Worm (Caenorhabditis elegans): ENCODE measurements around the gene srv-4.

Gene srv-4

DNA sequence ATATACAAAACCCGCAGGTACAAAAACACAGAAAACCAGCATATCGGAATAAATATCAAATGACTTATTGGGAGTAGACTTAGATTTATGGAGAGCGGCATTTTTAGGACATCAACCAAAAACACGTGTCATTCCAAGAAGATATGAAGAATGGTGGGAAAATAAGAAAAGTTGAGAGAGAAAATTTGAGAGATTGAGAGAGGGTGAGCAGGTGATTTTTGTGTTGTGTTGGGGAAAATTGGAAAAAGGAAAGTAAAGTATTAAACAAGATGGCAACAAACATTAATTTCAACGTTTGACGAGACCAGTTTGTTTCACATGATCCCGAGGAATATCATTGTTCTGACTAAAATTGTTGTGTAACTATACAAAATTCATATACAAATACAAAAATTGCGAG is at the start of gene srv-4:
Gene srv-4, minus strand, starts transcription at position 101 of the 400 bp plus-strand sequence.
- TF ChIP-seq lin-13 (GFP tag; optimal IDR thresholded peaks at IDR 0.05) = no peak
- no peak for TF ChIP-seq F13H6.1 (tag; optimal IDR thresholded peaks at IDR 0.05)
- no peak for TF ChIP-seq gmeb-1 (tag; optimal IDR thresholded peaks at IDR 0.05)
- TF ChIP-seq nhr-6 (tag; optimal IDR thresholded peaks at IDR 0.05) = no peak
- TF ChIP-seq ztf-4 (tag; optimal IDR thresholded peaks at IDR 0.05) = no peak
- TF ChIP-seq mab-5 (tag; optimal IDR thresholded peaks at IDR 0.05) = no peak
- no peak for TF ChIP-seq ceh-16 (tag; optimal IDR thresholded peaks at IDR 0.05)
- no peak for TF ChIP-seq mbf-1 (tag; optimal IDR thresholded peaks at IDR 0.05)
- no peak for TF ChIP-seq mdl-1 (tag; optimal IDR thresholded peaks at IDR 0.05)
- no peak for TF ChIP-seq egl-27 (tag; optimal IDR thresholded peaks at IDR 0.05)
- TF ChIP-seq ZK546.5 (tag; optimal IDR thresholded peaks at IDR 0.05) = no peak
- TF ChIP-seq unc-55 (GFP tag; optimal IDR thresholded peaks at IDR 0.05) = no peak
- no peak for TF ChIP-seq lin-11 (tag; optimal IDR thresholded peaks at IDR 0.05)
- no peak for TF ChIP-seq crh-2 (tag; optimal IDR thresholded peaks at IDR 0.05)
- TF ChIP-seq lin-39 (tag; optimal IDR thresholded peaks at IDR 0.05) = no peak
- TF ChIP-seq skn-1 (tag; optimal IDR thresholded peaks at IDR 0.05) = no peak
- TF ChIP-seq nhr-23 (tag; optimal IDR thresholded peaks at IDR 0.05) = no peak

DNA sequence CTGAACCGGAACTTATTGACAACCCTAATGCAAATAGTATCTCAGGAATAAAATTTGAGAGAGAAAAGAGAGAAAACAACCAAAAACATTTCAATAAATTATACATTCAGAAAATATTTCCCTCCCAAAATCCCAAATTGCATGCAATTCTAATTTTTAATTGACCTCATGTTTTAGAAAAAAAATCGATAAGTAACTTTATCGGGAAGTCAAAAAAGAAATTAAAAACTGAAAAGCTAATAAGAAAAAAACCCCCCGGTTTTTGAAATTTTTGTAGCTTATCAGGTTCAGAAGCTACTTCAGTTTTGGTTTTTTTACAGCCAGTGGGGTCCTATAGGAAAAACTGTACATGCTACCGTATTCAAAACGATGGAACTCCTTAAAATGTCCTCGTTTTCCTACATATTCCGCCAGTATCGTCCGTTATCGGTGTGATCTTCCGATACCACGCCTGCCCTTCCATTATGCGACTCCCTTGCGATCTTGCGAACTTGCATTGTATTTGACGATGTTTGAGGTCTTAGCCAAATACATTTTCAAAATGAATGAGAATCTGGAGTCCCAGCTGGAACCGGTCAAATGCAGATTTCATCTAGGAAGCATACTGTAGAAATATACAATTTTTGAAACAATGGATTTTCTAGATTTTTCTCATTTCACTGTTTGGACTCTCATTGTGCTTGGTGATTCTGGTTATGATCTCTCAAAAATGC is 48.1 kb upstream of the srv-4 start, which contains the start of the genes W03B1.3 and oac-51:
Gene W03B1.3, minus strand, starts transcription at position 101 of the 713 bp plus-strand sequence.
Gene oac-51, plus strand, starts transcription at position 663 of the 713 bp plus-strand sequence.
- TF ChIP-seq aly-2 (tag; optimal IDR thresholded peaks at IDR 0.05) (no peak), blmp-1 (tag; optimal IDR thresholded peaks at IDR 0.05; ENCODE audit: insufficient read depth) (no peak), nhr-25 (tag; optimal IDR thresholded peaks at IDR 0.05) (no peak), crh-2 (tag; optimal IDR thresholded peaks at IDR 0.05) (no peak), lsy-2 (tag; optimal IDR thresholded peaks at IDR 0.05) (no peak), elt-1 (tag; optimal IDR thresholded peaks at IDR 0.05) (no peak), sma-3 (GFP tag; optimal IDR thresholded peaks at IDR 0.05) (no peak), nhr-21 (tag; optimal IDR thresholded peaks at IDR 0.05) (no peak), unc-62 (GFP tag; optimal IDR thresholded peaks at IDR 0.05) (no peak), gmeb-1 (tag; optimal IDR thresholded peaks at IDR 0.05) (no peak), zag-1 (tag; optimal IDR thresholded peaks at IDR 0.05) (no peak), mab-5 (tag; optimal IDR thresholded peaks at IDR 0.05) (no peak), ZK546.5 (tag; optimal IDR thresholded peaks at IDR 0.05) (no peak), C34F6.9 (tag; optimal IDR thresholded peaks at IDR 0.05) (no peak), mbf-1 (tag; optimal IDR thresholded peaks at IDR 0.05) (no peak), unc-39 (tag; optimal IDR thresholded peaks at IDR 0.05) (no peak), ztf-11 (tag; optimal IDR thresholded peaks at IDR 0.05) (no peak), ama-1 (optimal IDR thresholded peaks at IDR 0.05) (no peak), F13H6.1 (tag; optimal IDR thresholded peaks at IDR 0.05) (no peak), elt-3 (tag; optimal IDR thresholded peaks at IDR 0.05) (no peak)

DNA sequence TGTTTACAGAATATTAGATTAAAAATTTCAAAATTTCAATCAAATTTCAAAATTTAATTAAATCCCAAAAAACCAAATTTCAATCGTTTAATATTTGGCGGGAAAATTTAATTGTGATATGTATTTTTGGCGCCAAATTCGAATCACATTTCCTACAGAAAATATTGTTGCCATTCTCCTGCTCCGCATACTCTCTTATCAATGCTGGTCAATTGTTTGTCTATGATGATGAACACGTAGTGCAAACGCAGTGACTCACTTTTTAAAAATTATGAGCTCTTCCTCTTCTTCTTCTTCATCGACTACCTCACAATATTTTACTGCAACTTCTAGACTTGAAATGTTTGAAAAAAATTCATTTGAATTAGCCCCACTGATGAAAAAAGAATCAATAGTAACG is 38.2 kb upstream of the srv-4 start, which contains the start of gene trpl-2:
Gene trpl-2, plus strand, starts transcription at position 210 of the 400 bp plus-strand sequence.
- TF ChIP-seq elt-3 (tag; optimal IDR thresholded peaks at IDR 0.05) (no peak), elt-1 (tag; optimal IDR thresholded peaks at IDR 0.05) (no peak), dmd-4 (tag; optimal IDR thresholded peaks at IDR 0.05) (no peak), sma-3 (GFP tag; optimal IDR thresholded peaks at IDR 0.05) (no peak), egl-27 (tag; optimal IDR thresholded peaks at IDR 0.05) (no peak), fos-1 (tag; optimal IDR thresholded peaks at IDR 0.05) (peak; percentile 75), Y55F3AM.14 (GFP tag; optimal IDR thresholded peaks at IDR 0.05) (no peak)

DNA sequence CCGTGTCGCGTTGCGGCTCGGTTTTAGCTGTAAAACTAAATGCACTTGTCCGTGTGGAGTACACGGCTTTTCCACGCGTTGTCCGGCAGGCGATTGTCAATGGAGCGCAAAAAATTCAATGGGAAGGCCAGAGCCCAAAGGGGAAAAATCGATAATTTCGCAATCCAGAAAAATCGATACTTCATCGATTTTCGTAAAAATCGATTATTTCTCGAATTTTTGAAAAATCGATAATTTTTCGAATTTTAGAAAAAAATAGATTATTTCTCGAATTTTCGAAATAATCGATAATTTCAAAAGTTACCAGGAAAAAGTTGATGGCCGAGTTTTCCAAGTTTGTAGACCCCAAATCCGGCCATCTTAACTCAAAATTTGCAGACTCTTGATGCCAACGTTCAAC is 31.2 kb upstream of the srv-4 start:
- TF ChIP-seq unc-55 (GFP tag; optimal IDR thresholded peaks at IDR 0.05) (no peak), nhr-129 (tag; optimal IDR thresholded peaks at IDR 0.05) (no peak), ceh-82 (tag; optimal IDR thresholded peaks at IDR 0.05) (no peak), ztf-11 (tag; optimal IDR thresholded peaks at IDR 0.05) (no peak), mdl-1 (tag; optimal IDR thresholded peaks at IDR 0.05) (no peak), lin-11 (tag; optimal IDR thresholded peaks at IDR 0.05) (no peak), blmp-1 (tag; optimal IDR thresholded peaks at IDR 0.05; ENCODE audit: insufficient read depth) (no peak), alr-1 (tag; optimal IDR thresholded peaks at IDR 0.05) (no peak), nhr-25 (tag; optimal IDR thresholded peaks at IDR 0.05) (no peak)
